Fruit fly (Drosophila melanogaster): Measurements from ENCODE around the gene Ance.

DNA sequence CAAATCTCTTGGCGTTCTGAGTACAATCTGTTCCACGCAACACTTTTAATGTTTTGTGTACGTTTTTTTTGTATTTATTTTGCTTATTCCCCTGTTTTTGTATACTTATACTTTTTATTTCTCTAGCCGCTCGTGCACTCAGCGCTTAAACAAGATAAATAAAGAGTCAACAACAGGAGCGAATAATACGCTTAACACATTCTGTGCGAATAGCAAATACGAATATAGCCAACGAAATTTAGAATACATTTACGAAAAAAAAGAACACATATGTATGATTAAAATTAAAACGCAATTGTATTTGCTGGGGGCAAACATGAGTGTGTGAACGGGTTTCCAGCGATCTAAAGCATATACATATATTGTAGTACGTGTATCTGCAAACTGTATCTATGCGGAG is 23.5 kb upstream of the Ance start:
- TF ChIP-seq Ets98B (GFP tag; IDR thresholded peaks at IDR 0.05) = no peak
- TF ChIP-seq CG17806 (tag; optimal IDR thresholded peaks at IDR 0.05) = no peak
- TF ChIP-seq Snoo (tag; optimal IDR thresholded peaks at IDR 0.05) = no peak
- no peak for TF ChIP-seq CG8159 (tag; optimal IDR thresholded peaks at IDR 0.05)
- no peak for TF ChIP-seq CG32121 (GFP tag; IDR thresholded peaks at IDR 0.05)
- no peak for TF ChIP-seq EcR (GFP tag; optimal IDR thresholded peaks at IDR 0.05)
- TF ChIP-seq CG15710 (tag; optimal IDR thresholded peaks at IDR 0.05) = no peak
- no peak for TF ChIP-seq CG9948 (tag; optimal IDR thresholded peaks at IDR 0.05)
- TF ChIP-seq fd96Ca (GFP tag; IDR thresholded peaks at IDR 0.05) = no peak
- TF ChIP-seq CG10348 (GFP tag; IDR thresholded peaks at IDR 0.05) = no peak
- no peak for TF ChIP-seq CG8301 (tag; optimal IDR thresholded peaks at IDR 0.05)
- TF ChIP-seq D1 (tag; optimal IDR thresholded peaks at IDR 0.05) = no peak
- TF ChIP-seq CG13204 (GFP tag; optimal IDR thresholded peaks at IDR 0.05) = no peak
